Worm (Caenorhabditis elegans) whole organism, L4 larva: ENCODE data around the gene C33D9.13.

Experiments used
- F26F4.8 ChIP-seq: fragments of 200-800 bp; sonication (Bioruptor generic); conservative IDR thresholded peaks from 2 replicates; pipeline ENCODE4 v1.3.6; 2022; ENCODE audit warnings: missing genetic modification characterization, missing compliant biosample characterization
- F37D6.2 ChIP-seq: sonication (generic microtip); optimal IDR thresholded peaks from 2 replicates; lab custom pipeline; 2016; ENCODE audit warnings: mild to moderate bottlenecking, missing genetic modification characterization, missing compliant biosample characterization
- R02D3.7 ChIP-seq: fragments of 150-350 bp; sonication (generic microtip); optimal IDR thresholded peaks from 3 replicates; lab custom pipeline; 2014; ENCODE audit warnings: missing biosample characterization, missing genetic modification characterization
- T26A8.4 ChIP-seq: fragments of 200-800 bp; sonication (Bioruptor generic); IDR thresholded peaks from 2 replicates; pipeline ENCODE4 v1.3.6; 2022; ENCODE audit warnings: missing genetic modification characterization, missing compliant biosample characterization
- ZK546.5 ChIP-seq, 2 experiments: sonication (generic microtip); optimal IDR thresholded peaks; 2 replicates each; lab custom pipeline; 2017; ENCODE audit warnings: missing biosample characterization in 2 of 2, missing genetic modification characterization in 2 of 2
- aha-1 ChIP-seq: fragments of 150-350 bp; peaks from one replicate; lab custom pipeline; 2014; ENCODE audit warnings: missing biosample characterization, missing genetic modification characterization
- attf-4 ChIP-seq: sonication (generic microtip); optimal IDR thresholded peaks from 3 replicates; lab custom pipeline; 2017; ENCODE audit warnings: missing biosample characterization, missing genetic modification characterization
- ceh-20 ChIP-seq: fragments of 200-800 bp; sonication (Bioruptor generic); IDR thresholded peaks from 2 replicates; pipeline ENCODE4 v1.3.6; 2022; ENCODE audit warnings: missing genetic modification reagents, missing genetic modification characterization, missing compliant biosample characterization
- ceh-28 ChIP-seq: fragments of 150-350 bp; optimal IDR thresholded peaks from 2 replicates; lab custom pipeline; 2014; ENCODE audit warnings: missing biosample characterization, missing genetic modification reagents, missing genetic modification characterization
- ceh-44 ChIP-seq: fragments of 200-800 bp; sonication (Bioruptor generic); IDR thresholded peaks from 2 replicates; pipeline ENCODE4 v1.3.6; 2022; ENCODE audit warnings: missing genetic modification reagents, missing genetic modification characterization, missing compliant biosample characterization
- ctbp-1 ChIP-seq: fragments of 200-800 bp; sonication (Bioruptor generic); IDR thresholded peaks from 2 replicates; pipeline ENCODE4 v1.3.6; 2022; ENCODE audit warnings: missing genetic modification reagents, missing genetic modification characterization, missing compliant biosample characterization
- daf-16 ChIP-seq, 3 experiments: sonication (generic microtip); optimal IDR thresholded peaks; 2 replicates each; lab custom pipeline; 2016 to 2017; ENCODE audit warnings: missing genetic modification characterization in 3 of 3, missing genetic modification reagents in 3 of 3, mild to moderate bottlenecking in 2 of 3, missing compliant biosample characterization in 2 of 3, missing biosample characterization in 1 of 3, moderate library complexity in 1 of 3
- daf-19 ChIP-seq: fragments of 200-800 bp; sonication (Bioruptor generic); conservative IDR thresholded peaks from 2 replicates; pipeline ENCODE4 v1.3.6; 2022; ENCODE audit warnings: missing genetic modification characterization, missing compliant biosample characterization
- daf-8 ChIP-seq: fragments of 200-800 bp; sonication (Bioruptor generic); IDR thresholded peaks from 2 replicates; pipeline ENCODE4 v1.3.6; 2022; ENCODE audit warnings: missing genetic modification characterization, missing compliant biosample characterization
- dmd-6 ChIP-seq: fragments of 200-800 bp; sonication (Bioruptor generic); IDR thresholded peaks from 2 replicates; pipeline ENCODE4 v1.3.6; 2022; ENCODE audit warnings: missing genetic modification reagents, missing genetic modification characterization, missing compliant biosample characterization
- dmd-9 ChIP-seq: fragments of 200-800 bp; sonication (Bioruptor generic); IDR thresholded peaks from 2 replicates; pipeline ENCODE4 v1.3.6; 2022; ENCODE audit warnings: missing genetic modification reagents, missing genetic modification characterization, missing compliant biosample characterization
- dpl-1 ChIP-seq: fragments of 150-350 bp; optimal IDR thresholded peaks from 2 replicates; lab custom pipeline; 2014; ENCODE audit warnings: missing biosample characterization, missing genetic modification reagents, missing genetic modification characterization
- duxl-1 ChIP-seq: sonication (generic microtip); optimal IDR thresholded peaks from 2 replicates; lab custom pipeline; 2016; ENCODE audit warnings: mild to moderate bottlenecking, missing genetic modification characterization, moderate library complexity, missing compliant biosample characterization; ENCODE audit not compliant: poor library complexity
- dve-1 ChIP-seq: sonication (generic microtip); optimal IDR thresholded peaks from 2 replicates; lab custom pipeline; 2017; ENCODE audit warnings: antibody characterized with exemption, mild to moderate bottlenecking, missing genetic modification characterization, missing compliant biosample characterization; ENCODE audit not compliant: insufficient read depth
- gei-8 ChIP-seq: fragments of 200-800 bp; sonication (Bioruptor generic); optimal IDR thresholded peaks from 2 replicates; lab custom pipeline; 2018; ENCODE audit warnings: mild to moderate bottlenecking, missing genetic modification characterization, missing compliant biosample characterization
- hif-1 ChIP-seq, 2 experiments: sonication (generic microtip); optimal IDR thresholded peaks; 2 replicates each; lab custom pipeline; 2016 to 2017; ENCODE audit warnings: missing compliant biosample characterization in 2 of 2, missing genetic modification characterization in 2 of 2, missing genetic modification reagents in 2 of 2, missing genotype in 2 of 2, mild to moderate bottlenecking in 1 of 2
- hmg-1.1 ChIP-seq: fragments of 200-800 bp; sonication (Bioruptor generic); IDR thresholded peaks from 2 replicates; pipeline ENCODE4 v1.3.6; 2022; ENCODE audit warnings: missing genetic modification reagents, missing genetic modification characterization, missing compliant biosample characterization
- lim-7 ChIP-seq: fragments of 200-800 bp; sonication (Bioruptor generic); IDR thresholded peaks from 2 replicates; pipeline ENCODE4 v1.3.6; 2022; ENCODE audit warnings: missing genetic modification characterization, missing compliant biosample characterization
- lin-15B ChIP-seq: fragments of 150-350 bp; sonication (generic microtip); optimal IDR thresholded peaks from 3 replicates; lab custom pipeline; 2014; ENCODE audit warnings: missing biosample characterization, missing genetic modification characterization
- lin-38 ChIP-seq: fragments of 200-800 bp; sonication (Bioruptor generic); IDR thresholded peaks from 2 replicates; pipeline ENCODE4 v1.3.6; 2022; ENCODE audit warnings: missing genetic modification reagents, missing genetic modification characterization, missing compliant biosample characterization
- lsy-2 ChIP-seq, 2 experiments: fragments of 150-350 bp in 1 of 2; sonication (generic microtip) in 1 of 2; optimal IDR thresholded peaks; 2 replicates each; lab custom pipeline; 2014 to 2017; ENCODE audit warnings: missing biosample characterization in 2 of 2, missing genetic modification characterization in 2 of 2
- mdl-1 ChIP-seq, 2 experiments: fragments of 150-350 bp in 1 of 2; sonication (generic microtip) in 1 of 2; optimal IDR thresholded peaks; 2 replicates each; lab custom pipeline; 2014 to 2017; ENCODE audit warnings: missing biosample characterization in 2 of 2, missing genetic modification characterization in 2 of 2
- mdt-29 ChIP-seq: fragments of 200-800 bp; sonication (Bioruptor generic); IDR thresholded peaks from 2 replicates; pipeline ENCODE4 v1.3.6; 2022; ENCODE audit warnings: missing genetic modification reagents, missing genetic modification characterization, missing compliant biosample characterization
- mep-1 ChIP-seq: fragments of 150-350 bp; sonication (generic microtip); optimal IDR thresholded peaks from 3 replicates; lab custom pipeline; 2014; ENCODE audit warnings: missing biosample characterization, missing genetic modification characterization
- mes-2 ChIP-seq: sonication (generic microtip); optimal IDR thresholded peaks from 2 replicates; lab custom pipeline; 2016; ENCODE audit warnings: missing genotype, mild to moderate bottlenecking, missing genetic modification characterization, missing compliant biosample characterization; ENCODE audit not compliant: poor library complexity, severe bottlenecking
- mxl-2 ChIP-seq: fragments of 200-800 bp; sonication (Bioruptor generic); conservative IDR thresholded peaks from 2 replicates; pipeline ENCODE4 v1.3.6; 2022; ENCODE audit warnings: missing genetic modification reagents, missing genetic modification characterization, missing compliant biosample characterization
- mxl-3 ChIP-seq: fragments of 200-800 bp; sonication (Bioruptor generic); optimal IDR thresholded peaks from 2 replicates; lab custom pipeline; 2018; ENCODE audit warnings: mild to moderate bottlenecking, missing genetic modification characterization, missing compliant biosample characterization
- nhr-10 ChIP-seq: fragments of 150-350 bp; optimal IDR thresholded peaks from 2 replicates; lab custom pipeline; 2014; ENCODE audit warnings: missing biosample characterization, missing genetic modification characterization
- nhr-102 ChIP-seq: sonication (generic microtip); optimal IDR thresholded peaks from 2 replicates; lab custom pipeline; 2016; ENCODE audit warnings: mild to moderate bottlenecking, missing genetic modification characterization, moderate library complexity, missing compliant biosample characterization
- nhr-111 ChIP-seq: fragments of 200-800 bp; sonication (Bioruptor generic); optimal IDR thresholded peaks from 2 replicates; lab custom pipeline; 2018; ENCODE audit warnings: mild to moderate bottlenecking, missing genetic modification characterization, missing compliant biosample characterization
- nhr-25 ChIP-seq: sonication (generic microtip); optimal IDR thresholded peaks from 2 replicates; lab custom pipeline; 2017; ENCODE audit warnings: missing genetic modification characterization, mild to moderate bottlenecking, missing compliant biosample characterization, antibody characterized with exemption, moderate library complexity, borderline replicate concordance; ENCODE audit not compliant: insufficient read depth
- nhr-48 ChIP-seq: sonication (generic microtip); optimal IDR thresholded peaks from 2 replicates; lab custom pipeline; 2016; ENCODE audit warnings: mild to moderate bottlenecking, missing genetic modification characterization, missing compliant biosample characterization
- nhr-77 ChIP-seq: fragments of 150-350 bp; optimal IDR thresholded peaks from 2 replicates; lab custom pipeline; 2014; ENCODE audit warnings: missing biosample characterization, missing genetic modification characterization
- pqm-1 ChIP-seq: sonication (generic microtip); optimal IDR thresholded peaks from 2 replicates; lab custom pipeline; 2017; ENCODE audit warnings: missing biosample characterization, missing genetic modification characterization
- set-16 ChIP-seq: fragments of 200-800 bp; sonication (Bioruptor generic); IDR thresholded peaks from 2 replicates; pipeline ENCODE4 v1.3.6; 2022; ENCODE audit warnings: missing genetic modification reagents, missing genetic modification characterization, missing compliant biosample characterization
- skn-1 ChIP-seq: fragments of 150-350 bp; optimal IDR thresholded peaks from 2 replicates; lab custom pipeline; 2014; ENCODE audit warnings: missing biosample characterization, missing genetic modification characterization
- unc-62 ChIP-seq, 3 experiments: fragments of 150-350 bp in 1 of 3; sonication (generic microtip); optimal IDR thresholded peaks in 2 of 3; peaks in 1 of 3; 1 replicate in 1 of 3; 2 replicates in 2 of 3; lab custom pipeline; 2014 to 2017; ENCODE audit warnings: missing biosample characterization in 3 of 3, missing genetic modification characterization in 3 of 3, missing genetic modification reagents in 3 of 3, missing genotype in 1 of 3
- vab-7 ChIP-seq: fragments of 200-800 bp; sonication (Bioruptor generic); IDR thresholded peaks from 2 replicates; pipeline ENCODE4 v1.3.6; 2022; ENCODE audit warnings: missing genetic modification reagents, missing genetic modification characterization, missing compliant biosample characterization
- zip-2 ChIP-seq: fragments of 150-350 bp; optimal IDR thresholded peaks from 2 replicates; lab custom pipeline; 2014; ENCODE audit warnings: missing biosample characterization, missing genetic modification characterization

Gene C33D9.13

DNA sequence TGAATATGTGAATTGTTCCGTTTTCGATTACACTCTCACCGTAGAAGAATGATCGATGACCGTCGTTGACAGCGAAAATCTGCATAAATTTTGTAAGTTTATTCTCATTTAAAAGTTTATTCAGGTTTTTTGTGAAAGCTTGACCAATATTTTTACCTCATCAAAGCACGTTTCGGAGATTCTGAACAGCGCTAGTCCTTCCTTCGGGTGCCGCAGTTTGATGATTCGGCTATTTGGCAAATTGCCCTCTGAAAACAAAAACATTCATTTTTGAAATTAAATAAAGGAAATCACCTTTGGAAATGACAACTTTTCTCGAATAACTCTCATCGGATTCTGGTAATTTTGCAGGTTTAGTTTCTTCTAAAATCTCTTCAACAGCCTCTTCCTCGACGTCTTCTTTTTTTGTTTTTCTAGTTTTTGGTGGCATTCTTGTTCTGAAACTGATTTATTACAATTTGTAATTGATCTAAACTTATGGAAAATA lies 44.1 kb downstream of the C33D9.13 start, which contains the start of gene F21D5.6:
Gene F21D5.6 (minus strand): TSS at position 437 of the 487 bp plus-strand sequence.
- TF ChIP-seq nhr-48 (tag; lab: Kevin White, UChicago) (no peak), ceh-20 (GFP tag; lab: Robert Waterston, UW) (no peak), skn-1 (tag; lab: Kevin White, UChicago) (no peak), duxl-1 (tag; lab: Kevin White, UChicago) (no peak), dpl-1 (no peak), dmd-6 (GFP tag; lab: Robert Waterston, UW) (no peak), gei-8 (GFP tag; lab: Kevin White, UChicago) (no peak), dve-1 (tag; lab: Kevin White, UChicago) (peak; percentile 18), mdl-1 (tag; optimal IDR thresholded peaks at IDR 0.05; lab: Kevin White, UChicago) (no peak), daf-8 (GFP tag; lab: Robert Waterston, UW) (no peak), mep-1 (tag; lab: Kevin White, UChicago) (peak; percentile 9), nhr-111 (GFP tag; lab: Kevin White, UChicago) (no peak), nhr-25 (tag; lab: Kevin White, UChicago) (no peak), T26A8.4 (GFP tag; lab: Robert Waterston, UW) (peak; percentile 66; the same call in 1 of the 2 replicates), unc-62 (GFP tag; optimal IDR thresholded peaks at IDR 0.05 in 1 of 2; lab: Kevin White, UChicago) (no peak), unc-62 (tag; optimal IDR thresholded peaks at IDR 0.05; lab: Kevin White, UChicago) (no peak), nhr-77 (tag; lab: Kevin White, UChicago) (no peak), hmg-1.1 (no peak), set-16 (GFP tag; lab: Robert Waterston, UW) (no peak), aha-1 (tag; lab: Kevin White, UChicago) (peak; percentile 65), attf-4 (no peak), lim-7 (no peak), hif-1 (tag; optimal IDR thresholded peaks at IDR 0.05; lab: Kevin White, UChicago) (no peak), F37D6.2 (no peak), daf-16 (GFP tag; optimal IDR thresholded peaks at IDR 0.05; lab: Kevin White, UChicago) (no peak), daf-16 (tag; optimal IDR thresholded peaks at IDR 0.05; lab: Kevin White, UChicago) (peak; percentile 27), dmd-9 (GFP tag; lab: Robert Waterston, UW) (no peak), vab-7 (GFP tag; lab: Robert Waterston, UW) (no peak), ceh-44 (GFP tag; lab: Robert Waterston, UW) (no peak), lin-38 (peak; percentile 30; the same call in 1 of the 2 replicates), ctbp-1 (GFP tag; lab: Robert Waterston, UW) (no peak), R02D3.7 (no peak), mes-2 (tag; lab: Kevin White, UChicago) (no peak)

ce11 chrIV:8739926-8740325 lies 45.2 kb downstream of the C33D9.13 start, which contains the start of gene mrps-33:
TSS of gene mrps-33 (minus strand) at chrIV:8740026.
- TF ChIP-seq lsy-2 (tag; optimal IDR thresholded peaks at IDR 0.05; lab: Kevin White, UChicago) = no peak

DNA sequence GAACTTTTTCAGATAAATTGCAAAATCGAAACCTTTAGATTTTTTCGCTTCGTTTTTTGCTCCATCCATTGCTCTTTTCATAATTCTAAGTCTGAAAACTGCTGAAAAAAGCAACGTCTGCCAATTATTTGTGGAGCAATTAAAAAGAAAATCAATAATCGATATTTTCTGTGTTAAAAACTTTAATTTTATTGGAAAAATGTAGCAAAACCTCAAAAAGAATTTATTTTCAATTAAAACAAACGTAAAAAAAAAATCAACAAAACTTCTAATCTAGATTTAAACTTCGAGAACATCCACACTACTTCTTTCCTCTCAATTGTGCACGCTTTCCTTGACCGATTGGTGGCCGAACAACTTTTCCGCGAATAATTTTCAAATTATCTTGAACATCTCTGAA lies 45.8 kb downstream of the C33D9.13 start, which contains the start of gene F21D5.5:
Gene F21D5.5 (minus strand): TSS at position 101 of the 400 bp plus-strand sequence.
- TF ChIP-seq lin-38 (no peak), ceh-28 (peak; percentile 24), nhr-48 (tag; lab: Kevin White, UChicago) (no peak)

- TF ChIP-seq zip-2 (tag; lab: Kevin White, UChicago) (no peak), ceh-44 (GFP tag; lab: Robert Waterston, UW) (no peak), mdt-29 (GFP tag; lab: Robert Waterston, UW) (no peak), pqm-1 (tag; lab: Kevin White, UChicago) (no peak), dpl-1 (no peak), unc-62 (GFP tag; optimal IDR thresholded peaks at IDR 0.05 in 1 of 2; lab: Kevin White, UChicago) (no peak), unc-62 (tag; optimal IDR thresholded peaks at IDR 0.05; lab: Kevin White, UChicago) (no peak), daf-19 (GFP tag; lab: Robert Waterston, UW) (no peak), gei-8 (GFP tag; lab: Kevin White, UChicago) (no peak), nhr-102 (tag; lab: Kevin White, UChicago) (no peak), mxl-3 (GFP tag; lab: Kevin White, UChicago) (no peak), nhr-10 (tag; lab: Kevin White, UChicago) (no peak), F26F4.8 (GFP tag; lab: Robert Waterston, UW) (no peak), mxl-2 (GFP tag; lab: Robert Waterston, UW) (no peak), ZK546.5 (tag; optimal IDR thresholded peaks at IDR 0.05; lab: Kevin White, UChicago) (no peak), lin-15B (tag; lab: Kevin White, UChicago) (no peak)
These were observed 47.3 kb downstream of the C33D9.13 start, which contains the start of gene F21D5.4 for ce11 chrIV:8737787-8738186. TSS of gene F21D5.4 (plus strand) at chrIV:8738087.
